Worm (Caenorhabditis elegans): ENCODE results near the gene osm-12.
A peak's percentile ranks its signal among the peaks of the same experiment; 100 is the strongest.

Gene osm-12

DNA sequence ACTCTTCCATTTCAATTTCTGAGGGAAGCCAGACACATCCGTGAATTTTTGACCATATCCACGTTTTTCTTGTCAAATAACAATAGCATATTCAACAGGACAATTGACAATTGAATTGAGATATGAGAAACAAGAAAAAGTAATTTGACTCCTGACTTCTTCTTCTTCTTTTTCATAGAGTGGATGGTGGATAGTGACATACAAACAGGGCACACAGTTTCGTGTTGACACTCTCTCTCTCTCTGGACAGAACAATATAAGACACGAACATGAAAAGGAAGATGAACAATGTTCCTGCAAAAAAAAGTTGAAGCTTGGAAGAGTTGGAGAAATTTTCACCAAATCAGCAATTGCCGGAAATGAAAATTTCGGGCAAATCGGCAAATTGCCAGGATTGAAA lies 51.2 kb downstream of the osm-12 start:
- TF ChIP-seq klf-2 (GFP tag; conservative IDR thresholded peaks at IDR 0.05) (no peak), tab-1 (GFP tag; IDR thresholded peaks at IDR 0.05) (no peak), med-1 (GFP tag; optimal IDR thresholded peaks at IDR 0.05; ENCODE audit: insufficient read depth) (no peak), ztf-29 (GFP tag; IDR thresholded peaks at IDR 0.05) (no peak), flt-1 (GFP tag; IDR thresholded peaks at IDR 0.05) (no peak), T22C8.4 (GFP tag; IDR thresholded peaks at IDR 0.05) (no peak), cog-1 (tag; optimal IDR thresholded peaks at IDR 0.05) (no peak), ztf-23 (GFP tag; IDR thresholded peaks at IDR 0.05) (no peak), ref-1 (GFP tag; conservative IDR thresholded peaks at IDR 0.05) (no peak)

- TF ChIP-seq flt-1 (GFP tag; IDR thresholded peaks at IDR 0.05) (no peak), ztf-29 (GFP tag; IDR thresholded peaks at IDR 0.05) (no peak), ztf-23 (GFP tag; IDR thresholded peaks at IDR 0.05) (no peak), tab-1 (GFP tag; IDR thresholded peaks at IDR 0.05) (no peak)
Observed at ce11 chrIII:12149958-12150357, 52.4 kb downstream of the osm-12 start.

ce11 chrIII:12143792-12144191 lies 58.5 kb downstream of the osm-12 start:
- peak; percentile 38; the same call in 1 of the 2 replicates for TF ChIP-seq flt-1 (GFP tag; IDR thresholded peaks at IDR 0.05)
- no peak for TF ChIP-seq med-1 (GFP tag; optimal IDR thresholded peaks at IDR 0.05; ENCODE audit: insufficient read depth)
- no peak for TF ChIP-seq T22C8.4 (GFP tag; IDR thresholded peaks at IDR 0.05)
- no peak for TF ChIP-seq cog-1 (tag; optimal IDR thresholded peaks at IDR 0.05)
- peak; percentile 79; the same call in 1 of the 2 replicates for TF ChIP-seq ztf-29 (GFP tag; IDR thresholded peaks at IDR 0.05)
- no peak for TF ChIP-seq klf-2 (GFP tag; conservative IDR thresholded peaks at IDR 0.05)
- no peak for TF ChIP-seq tab-1 (GFP tag; IDR thresholded peaks at IDR 0.05)

ce11 chrIII:12142419-12143107 lies 59.8 kb downstream of the osm-12 start:
- TF ChIP-seq tab-1 (GFP tag; IDR thresholded peaks at IDR 0.05) (no peak), flt-1 (GFP tag; IDR thresholded peaks at IDR 0.05) (no peak), ztf-23 (GFP tag; IDR thresholded peaks at IDR 0.05) (no peak), ztf-29 (GFP tag; IDR thresholded peaks at IDR 0.05) (no peak), T22C8.4 (GFP tag; IDR thresholded peaks at IDR 0.05) (no peak), ref-1 (GFP tag; conservative IDR thresholded peaks at IDR 0.05) (no peak), klf-2 (GFP tag; conservative IDR thresholded peaks at IDR 0.05) (no peak), med-1 (GFP tag; optimal IDR thresholded peaks at IDR 0.05; ENCODE audit: insufficient read depth) (no peak), cog-1 (tag; optimal IDR thresholded peaks at IDR 0.05) (no peak)

Measured in whole organism, midembryonic.